Fruit fly (Drosophila melanogaster) whole organism, embryonic: Measurements from ENCODE around the gene CG9338.
A peak's percentile ranks its signal among the peaks of the same experiment; 100 is the strongest.

Experiments used
- Asciz ChIP-seq: fragments of 200-800 bp; sonication (Bioruptor generic); optimal IDR thresholded peaks from 2 replicates; lab custom pipeline; 2017; ENCODE audit warnings: missing biosample characterization, mild to moderate bottlenecking, missing genetic modification characterization, missing genetic modification reagents
- B-H2 ChIP-seq: fragments of 200-800 bp; sonication (Bioruptor generic); optimal IDR thresholded peaks from 2 replicates; lab custom pipeline; 2018; ENCODE audit warnings: missing biosample characterization, mild to moderate bottlenecking, missing genetic modification characterization
- BtbVII ChIP-seq: fragments of 200-800 bp; sonication (Bioruptor generic); optimal IDR thresholded peaks from 3 replicates; lab custom pipeline; 2017; ENCODE audit warnings: missing biosample characterization, mild to moderate bottlenecking, missing genetic modification characterization
- CG11247 ChIP-seq: fragments of 200-800 bp; sonication (Bioruptor generic); IDR thresholded peaks from 2 replicates; pipeline ENCODE4 v1.3.6; 2022; ENCODE audit warnings: missing biosample characterization, missing genetic modification characterization
- CG12219 ChIP-seq: fragments of 200-800 bp; sonication (Bioruptor generic); optimal IDR thresholded peaks from 3 replicates; lab custom pipeline; 2018; ENCODE audit warnings: missing biosample characterization, mild to moderate bottlenecking, missing genetic modification characterization
- CG12744 ChIP-seq: fragments of 200-800 bp; sonication (Bioruptor generic); optimal IDR thresholded peaks from 2 replicates; lab custom pipeline; 2016; ENCODE audit warnings: missing biosample characterization, missing genetic modification characterization
- CG13296 ChIP-seq: fragments of 200-800 bp; sonication (Bioruptor generic); optimal IDR thresholded peaks from 3 replicates; lab custom pipeline; 2018; ENCODE audit warnings: missing biosample characterization, mild to moderate bottlenecking, missing genetic modification characterization
- CG15601 ChIP-seq: fragments of 200-800 bp; sonication (Bioruptor generic); optimal IDR thresholded peaks from 3 replicates; lab custom pipeline; 2019; ENCODE audit warnings: missing biosample characterization, mild to moderate bottlenecking, missing genetic modification characterization, moderate library complexity
- CG16813 ChIP-seq: fragments of 200-800 bp; sonication (Bioruptor generic); IDR thresholded peaks from 3 replicates; pipeline ENCODE4 v1.3.6; 2022; ENCODE audit warnings: missing biosample characterization, missing genetic modification characterization; ENCODE audit not compliant: partially characterized antibody
- CG17385 ChIP-seq: fragments of 200-800 bp; sonication (Bioruptor generic); optimal IDR thresholded peaks from 3 replicates; lab custom pipeline; 2018; ENCODE audit warnings: missing biosample characterization, mild to moderate bottlenecking, missing genetic modification characterization
- CG18011 ChIP-seq: fragments of 200-800 bp; sonication (Bioruptor generic); optimal IDR thresholded peaks from 2 replicates; lab custom pipeline; 2017; ENCODE audit warnings: missing biosample characterization, missing genetic modification characterization, mild to moderate bottlenecking, moderate library complexity, missing genotype
- CG18476 ChIP-seq: fragments of 200-800 bp; sonication (Bioruptor generic); optimal IDR thresholded peaks from 2 replicates; lab custom pipeline; 2016; ENCODE audit warnings: missing biosample characterization, mild to moderate bottlenecking, missing genetic modification characterization
- CG18599 ChIP-seq: fragments of 200-800 bp; sonication (Bioruptor generic); optimal IDR thresholded peaks from 3 replicates; lab custom pipeline; 2017; ENCODE audit warnings: missing biosample characterization, missing genetic modification characterization, mild to moderate bottlenecking, moderate library complexity, missing genetic modification reagents
- CG2120 ChIP-seq: fragments of 200-800 bp; sonication (Bioruptor generic); optimal IDR thresholded peaks from 3 replicates; lab custom pipeline; 2016; ENCODE audit warnings: missing biosample characterization, missing genetic modification characterization
- CG31441 ChIP-seq: fragments of 200-800 bp; sonication (Bioruptor generic); IDR thresholded peaks from 2 replicates; pipeline ENCODE4 v1.3.6; 2022; ENCODE audit warnings: missing biosample characterization, missing genetic modification characterization
- CG32532 ChIP-seq: fragments of 200-800 bp; sonication (Bioruptor generic); IDR thresholded peaks from 2 replicates; pipeline ENCODE4 v1.3.6; 2022; ENCODE audit warnings: missing biosample characterization, missing genetic modification characterization
- CG3281 ChIP-seq: fragments of 200-800 bp; sonication (Bioruptor generic); optimal IDR thresholded peaks from 3 replicates; lab custom pipeline; 2017; ENCODE audit warnings: missing biosample characterization, mild to moderate bottlenecking, missing genetic modification characterization
- CG34376 ChIP-seq: fragments of 200-800 bp; sonication (Bioruptor generic); optimal IDR thresholded peaks from 2 replicates; lab custom pipeline; 2018; ENCODE audit warnings: missing biosample characterization, mild to moderate bottlenecking, missing genetic modification characterization
- CG6765 ChIP-seq: fragments of 200-800 bp; sonication (Bioruptor generic); optimal IDR thresholded peaks from 3 replicates; lab custom pipeline; 2017; ENCODE audit warnings: missing biosample characterization, mild to moderate bottlenecking, missing genetic modification characterization
- CG6813 ChIP-seq: fragments of 200-800 bp; sonication (Bioruptor generic); optimal IDR thresholded peaks from 2 replicates; lab custom pipeline; 2017; ENCODE audit warnings: missing biosample characterization, missing genetic modification characterization, mild to moderate bottlenecking, moderate library complexity, missing genetic modification reagents
- CG7928 ChIP-seq: fragments of 200-800 bp; sonication (Bioruptor generic); optimal IDR thresholded peaks from 2 replicates; lab custom pipeline; 2017; ENCODE audit warnings: missing biosample characterization, mild to moderate bottlenecking, missing genetic modification characterization
- CG8388 ChIP-seq: fragments of 200-800 bp; sonication (Bioruptor generic); optimal IDR thresholded peaks from 2 replicates; lab custom pipeline; 2019; ENCODE audit warnings: missing biosample characterization, mild to moderate bottlenecking, missing genetic modification characterization, moderate library complexity
- Fer1 ChIP-seq: fragments of 200-800 bp; sonication (Bioruptor generic); optimal IDR thresholded peaks from 2 replicates; lab custom pipeline; 2017; ENCODE audit warnings: missing biosample characterization, mild to moderate bottlenecking, missing genetic modification characterization
- HLHmδ ChIP-seq: fragments of 200-800 bp; sonication (Bioruptor generic); optimal IDR thresholded peaks from 2 replicates; lab custom pipeline; 2018; ENCODE audit warnings: missing biosample characterization, mild to moderate bottlenecking, missing genetic modification characterization, moderate library complexity
- Lhr ChIP-seq: fragments of 200-800 bp; sonication (Bioruptor generic); optimal IDR thresholded peaks from 3 replicates; lab custom pipeline; 2017; ENCODE audit warnings: mild to moderate bottlenecking, missing biosample characterization, missing genetic modification reagents, missing genetic modification characterization
- Lpt ChIP-seq: fragments of >200 bp; optimal IDR thresholded peaks from 2 replicates; lab custom pipeline; 2018; ENCODE audit warnings: missing biosample characterization, missing genetic modification characterization
- Meics ChIP-seq: fragments of 200-800 bp; sonication (Bioruptor generic); optimal IDR thresholded peaks from 2 replicates; lab custom pipeline; 2017; ENCODE audit warnings: missing biosample characterization, mild to moderate bottlenecking, missing genetic modification characterization
- PHDP ChIP-seq: fragments of 200-800 bp; sonication (Bioruptor generic); optimal IDR thresholded peaks from 3 replicates; lab custom pipeline; 2018; ENCODE audit warnings: missing biosample characterization, mild to moderate bottlenecking, missing genetic modification characterization, moderate library complexity
- Rfx ChIP-seq: fragments of 200-800 bp; sonication (Bioruptor generic); IDR thresholded peaks from 2 replicates; pipeline ENCODE4 v1.3.6; 2022; ENCODE audit warnings: missing biosample characterization, missing genetic modification characterization
- Trl ChIP-seq, 3 experiments: fragments of >200 bp in 2 of 3; fragments of 200-800 bp in 1 of 3; sonication (Bioruptor generic) in 1 of 3; optimal IDR thresholded peaks; 2 replicates in 1 of 3; 3 replicates in 2 of 3; lab custom pipeline; 2016 to 2017; ENCODE audit warnings: missing biosample characterization in 1 of 3, missing genetic modification characterization in 1 of 3
- chinmo ChIP-seq: fragments of 200-800 bp; sonication (Bioruptor generic); IDR thresholded peaks from 4 replicates; pipeline ENCODE4 v1.3.6; 2022; ENCODE audit warnings: missing biosample characterization, missing genetic modification characterization; ENCODE audit not compliant: partially characterized antibody
- ci ChIP-seq: fragments of 200-800 bp; sonication (Bioruptor generic); IDR thresholded peaks from 3 replicates; pipeline ENCODE4 v1.3.6; 2022; ENCODE audit warnings: missing biosample characterization, missing genetic modification characterization
- da ChIP-seq: fragments of 200-800 bp; sonication (Bioruptor generic); optimal IDR thresholded peaks from 2 replicates; lab custom pipeline; 2016; ENCODE audit warnings: missing biosample characterization, missing genetic modification characterization
- en ChIP-seq: fragments of 200-800 bp; sonication (Bioruptor generic); optimal IDR thresholded peaks from 2 replicates; lab custom pipeline; 2016; ENCODE audit warnings: missing biosample characterization, missing genetic modification characterization
- fd102C ChIP-seq: fragments of 200-800 bp; sonication (Bioruptor generic); optimal IDR thresholded peaks from 2 replicates; lab custom pipeline; 2018; ENCODE audit warnings: missing biosample characterization, mild to moderate bottlenecking, missing genetic modification characterization, moderate library complexity
- gce ChIP-seq: fragments of 200-800 bp; sonication (Bioruptor generic); IDR thresholded peaks from 3 replicates; pipeline ENCODE4 v1.3.6; 2022; ENCODE audit warnings: missing biosample characterization, missing genetic modification characterization
- jumu ChIP-seq: fragments of 200-800 bp; sonication (Bioruptor generic); optimal IDR thresholded peaks from 3 replicates; lab custom pipeline; 2016; ENCODE audit warnings: missing biosample characterization, missing genetic modification characterization
- luna ChIP-seq: fragments of 200-800 bp; sonication (Bioruptor generic); optimal IDR thresholded peaks from 2 replicates; lab custom pipeline; 2016; ENCODE audit warnings: missing biosample characterization, missing genetic modification characterization
- mld ChIP-seq: fragments of 200-800 bp; sonication (Bioruptor generic); IDR thresholded peaks from 3 replicates; pipeline ENCODE4 v1.3.6; 2022; ENCODE audit warnings: missing biosample characterization, missing genetic modification characterization; ENCODE audit not compliant: partially characterized antibody
- odd ChIP-seq: fragments of 200-800 bp; sonication (Bioruptor generic); optimal IDR thresholded peaks from 2 replicates; lab custom pipeline; 2017; ENCODE audit warnings: missing biosample characterization, mild to moderate bottlenecking, missing genetic modification characterization
- pan ChIP-seq, 4 experiments: fragments of >200 bp in 3 of 4; fragments of 200-800 bp in 1 of 4; sonication (Bioruptor generic) in 1 of 4; optimal IDR thresholded peaks in 3 of 4; IDR thresholded peaks in 1 of 4; 2 replicates each; pipeline versions ENCODE4 v1.3.6 to Lab custom; 2017 to 2022; ENCODE audit warnings: missing biosample characterization in 2 of 4, missing genetic modification characterization in 2 of 4, mixed read lengths in 1 of 4
- pzg ChIP-seq: fragments of 200-800 bp; sonication (Bioruptor generic); optimal IDR thresholded peaks from 3 replicates; lab custom pipeline; 2018; ENCODE audit warnings: missing biosample characterization, mild to moderate bottlenecking, missing genetic modification characterization, moderate library complexity
- salm ChIP-seq: fragments of 200-800 bp; sonication (Bioruptor generic); optimal IDR thresholded peaks from 2 replicates; lab custom pipeline; 2018; ENCODE audit warnings: missing biosample characterization, mild to moderate bottlenecking, missing genetic modification characterization
- so ChIP-seq: fragments of 200-800 bp; sonication (Bioruptor generic); IDR thresholded peaks from 3 replicates; pipeline ENCODE4 v1.3.6; 2022; ENCODE audit warnings: missing biosample characterization, missing genetic modification characterization
- sug ChIP-seq: fragments of 200-800 bp; optimal IDR thresholded peaks from 2 replicates; lab custom pipeline; 2019; ENCODE audit warnings: missing biosample characterization, mild to moderate bottlenecking, missing genetic modification characterization, moderate library complexity
- tna ChIP-seq: fragments of 200-800 bp; sonication (Bioruptor generic); IDR thresholded peaks from 2 replicates; pipeline ENCODE4 v1.3.6; 2022; ENCODE audit warnings: missing biosample characterization, missing genetic modification characterization; ENCODE audit not compliant: partially characterized antibody
- wdn ChIP-seq: fragments of 200-800 bp; sonication (Bioruptor generic); IDR thresholded peaks from 2 replicates; pipeline ENCODE4 v1.3.6; 2022; ENCODE audit warnings: missing biosample characterization, missing genetic modification characterization
- z ChIP-seq: fragments of 200-800 bp; sonication (Bioruptor generic); IDR thresholded peaks from 3 replicates; pipeline ENCODE4 v1.3.6; 2022; ENCODE audit warnings: missing biosample characterization, missing genetic modification characterization

CG9338 gene

DNA sequence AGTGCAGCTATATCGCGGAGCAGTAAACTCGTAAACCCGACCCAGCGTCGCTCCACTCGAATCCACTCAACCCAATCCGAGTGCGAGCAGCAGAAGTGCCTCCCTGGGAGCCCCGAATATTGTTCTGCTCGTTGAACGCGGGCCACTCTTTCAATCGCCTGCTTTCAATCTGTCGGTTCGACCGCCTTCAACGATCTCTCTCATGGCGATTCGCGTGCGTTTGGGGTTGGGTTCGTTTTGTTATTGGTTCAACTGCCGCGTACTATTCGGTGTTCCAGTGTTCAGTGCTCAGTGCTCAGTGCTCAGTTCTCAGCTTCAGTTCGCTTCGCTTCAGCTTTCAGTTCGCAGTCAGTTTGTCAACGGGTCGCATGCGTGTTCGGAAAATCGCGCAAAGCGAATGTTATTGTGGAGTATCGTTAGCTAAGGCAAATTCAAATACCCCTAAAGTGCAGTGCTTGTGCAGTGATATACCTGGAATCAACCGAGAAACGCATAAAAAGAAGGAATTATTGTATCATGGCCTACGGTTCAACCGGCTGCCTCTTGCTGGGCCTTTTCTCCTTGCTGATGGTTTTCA is 24.5 kb upstream of the CG9338 start, which contains the start of gene CG31676 (continued):
- TF ChIP-seq CG13296 (GFP tag; lab: Kevin White, UChicago) (peak; percentile 48), fd102C (GFP tag; lab: Kevin White, UChicago) (no peak), CG31441 (0 out of 2 replicates have a peak, but pooled peaks have one; percentile 6), so (GFP tag; lab: Robert Waterston, UW) (0 out of 3 replicates have a peak, but pooled peaks have one; percentile 21), CG6765 (GFP tag; lab: Kevin White, UChicago) (peak; percentile 40), CG8388 (GFP tag; lab: Kevin White, UChicago) (no peak), sug (tag; lab: Kevin White, UChicago) (peak; percentile 4), CG16813 (GFP tag; lab: Robert Waterston, UW) (no peak), salm (no peak), CG7928 (GFP tag; lab: Kevin White, UChicago) (no peak), luna (GFP tag; lab: Kevin White, UChicago) (peak; percentile 46), wdn (GFP tag; lab: Robert Waterston, UW) (peak; percentile 40; the same call in 1 of the 2 replicates), CG15601 (tag; lab: Kevin White, UChicago) (peak; percentile 100), CG12744 (GFP tag; lab: Kevin White, UChicago) (no peak), B-H2 (GFP tag; lab: Kevin White, UChicago) (peak; percentile 73), CG12219 (GFP tag; lab: Kevin White, UChicago) (peak; percentile 34), z (GFP tag; lab: Robert Waterston, UW) (peak; percentile 74), CG11247 (GFP tag; lab: Robert Waterston, UW) (peak; percentile 11; the same call in 1 of the 2 replicates), CG2120 (GFP tag; lab: Kevin White, UChicago) (no peak), CG32532 (peak; percentile 81; the same call in 1 of the 2 replicates), CG18599 (peak; percentile 47), CG6813 (GFP tag; lab: Kevin White, UChicago) (peak; percentile 57), Fer1 (GFP tag; lab: Kevin White, UChicago) (peak; percentile 78), pzg (no peak), Rfx (GFP tag; lab: Robert Waterston, UW) (peak; percentile 51; the same call in 1 of the 2 replicates), en (GFP tag; lab: Kevin White, UChicago) (no peak), Asciz (GFP tag; lab: Kevin White, UChicago) (no peak), BtbVII (GFP tag; lab: Kevin White, UChicago) (peak; percentile 42), chinmo (0 out of 4 replicates have a peak, but pooled peaks have one; percentile 22), Lhr (GFP tag; lab: Kevin White, UChicago) (no peak), Lpt (GFP tag; lab: Kevin White, UChicago) (no peak), Meics (GFP tag; lab: Kevin White, UChicago) (peak; percentile 52), pan (optimal IDR thresholded peaks at IDR 0.05; lab: Kevin White, UChicago) (no peak), pan (GFP tag; optimal IDR thresholded peaks at IDR 0.05 in 1 of 2, IDR thresholded peaks at IDR 0.05 in 1 of 2) (no peak), tna (GFP tag; lab: Robert Waterston, UW) (no peak), CG34376 (GFP tag; lab: Kevin White, UChicago) (peak; percentile 61), ci (GFP tag; lab: Robert Waterston, UW) (peak; percentile 70), PHDP (tag; lab: Kevin White, UChicago) (peak; percentile 30), CG18476 (GFP tag; lab: Kevin White, UChicago) (no peak), mld (GFP tag; lab: Robert Waterston, UW) (no peak), jumu (GFP tag; lab: Kevin White, UChicago) (no peak), CG3281 (GFP tag; lab: Kevin White, UChicago) (peak; percentile 56), gce (GFP tag; lab: Robert Waterston, UW) (peak; percentile 54; the same call in 2 of the 3 replicates), CG18011 (GFP tag; lab: Kevin White, UChicago) (no peak), HLHmδ (peak; percentile 1), odd (GFP tag; lab: Kevin White, UChicago) (peak; percentile 37), da (GFP tag; lab: Kevin White, UChicago) (no peak), CG17385 (peak; percentile 12), Trl (optimal IDR thresholded peaks at IDR 0.05; lab: Kevin White, UChicago) (peak; percentile 5 to 15), Trl (GFP tag; optimal IDR thresholded peaks at IDR 0.05; lab: Kevin White, UChicago) (no peak)
